Worm (Caenorhabditis elegans): ENCODE results near the gene C33B4.5.

DNA sequence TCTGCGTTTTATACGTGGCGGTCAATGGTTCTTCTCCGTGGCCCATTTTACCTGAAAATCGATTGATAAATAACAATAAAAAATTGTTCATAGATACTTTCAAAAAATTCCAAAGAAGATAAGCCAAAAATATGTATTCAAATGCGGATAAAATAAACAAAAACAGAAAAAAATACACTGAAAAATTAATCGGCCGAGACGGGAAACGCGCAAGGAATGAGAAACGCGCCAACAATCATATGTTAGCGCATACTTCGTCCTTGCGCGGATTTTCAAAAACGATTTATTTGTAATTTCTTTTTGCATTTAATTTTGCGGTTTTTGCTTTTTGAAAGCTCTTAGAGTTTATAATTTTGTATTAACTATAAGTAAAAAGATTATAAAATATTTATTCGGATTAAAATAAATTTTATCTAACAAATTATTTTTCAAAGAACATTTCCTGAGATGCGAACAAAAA is 37.5 kb upstream of the C33B4.5 start, which contains the start of gene nduf-11:
- TF ChIP-seq aly-2 (tag; optimal IDR thresholded peaks at IDR 0.05) (no peak), elt-3 (tag; optimal IDR thresholded peaks at IDR 0.05) (peak in 1 of 3 experiments; percentile 14), nhr-237 (tag; optimal IDR thresholded peaks at IDR 0.05) (no peak), lin-15B (tag; optimal IDR thresholded peaks at IDR 0.05) (peak; percentile 89), ZK546.5 (tag; optimal IDR thresholded peaks at IDR 0.05) (no peak), nfya-1 (tag; optimal IDR thresholded peaks at IDR 0.05; ENCODE audit: insufficient read depth) (peak; percentile 89), mdl-1 (tag; optimal IDR thresholded peaks at IDR 0.05) (no peak), zag-1 (tag; optimal IDR thresholded peaks at IDR 0.05) (peak; percentile 17), egl-27 (tag; optimal IDR thresholded peaks at IDR 0.05) (no peak), hmg-11 (tag; optimal IDR thresholded peaks at IDR 0.05) (peak; percentile 70)
